Worm (Caenorhabditis elegans) whole organism, L3 larva: ENCODE measurements around the gene T28C6.5.

ENCODE experiments used
- R02D3.7 ChIP-seq: fragments of 150-350 bp; optimal IDR thresholded peaks from 2 replicates; lab custom pipeline; 2014; ENCODE audit warnings: missing biosample characterization, missing genetic modification characterization
- ZK546.5 ChIP-seq: sonication (generic microtip); optimal IDR thresholded peaks from 2 replicates; lab custom pipeline; 2017; ENCODE audit warnings: missing biosample characterization, missing genetic modification characterization
- aly-2 ChIP-seq: fragments of 150-350 bp; optimal IDR thresholded peaks from 2 replicates; lab custom pipeline; 2014; ENCODE audit warnings: missing biosample characterization, missing genetic modification characterization
- ama-1 ChIP-seq: fragments of 150-350 bp; optimal IDR thresholded peaks from 2 replicates; lab custom pipeline; 2018
- ceh-16 ChIP-seq: sonication (generic microtip); optimal IDR thresholded peaks from 2 replicates; lab custom pipeline; 2017; ENCODE audit warnings: missing biosample characterization, missing genetic modification characterization
- ceh-28 ChIP-seq: fragments of 150-350 bp; optimal IDR thresholded peaks from 2 replicates; lab custom pipeline; 2014; ENCODE audit warnings: missing biosample characterization, missing genetic modification reagents, missing genetic modification characterization
- ceh-9 ChIP-seq: sonication (generic microtip); optimal IDR thresholded peaks from 2 replicates; lab custom pipeline; 2018; ENCODE audit warnings: missing biosample characterization, missing genetic modification characterization
- daf-12 ChIP-seq: fragments of 150-350 bp; optimal IDR thresholded peaks from 2 replicates; lab custom pipeline; 2014; ENCODE audit warnings: missing biosample characterization, missing genetic modification reagents, missing genetic modification characterization
- egl-27 ChIP-seq: sonication (generic microtip); optimal IDR thresholded peaks from 4 replicates; lab custom pipeline; 2017; ENCODE audit warnings: missing biosample characterization, missing genetic modification reagents, missing genetic modification characterization
- egl-5 ChIP-seq: fragments of 150-350 bp; optimal IDR thresholded peaks from 2 replicates; lab custom pipeline; 2017; ENCODE audit warnings: missing biosample characterization, missing genetic modification reagents, missing genetic modification characterization, inconsistent platforms
- elt-1 ChIP-seq: fragments of 150-350 bp; optimal IDR thresholded peaks from 2 replicates; lab custom pipeline; 2014; ENCODE audit warnings: missing biosample characterization, missing genetic modification characterization
- elt-2 ChIP-seq: sonication (generic microtip); optimal IDR thresholded peaks from 2 replicates; lab custom pipeline; 2016; ENCODE audit warnings: missing genetic modification reagents, mild to moderate bottlenecking, missing genetic modification characterization, missing compliant biosample characterization
- elt-3 ChIP-seq, 3 experiments: fragments of 150-350 bp in 1 of 3; sonication (generic microtip) in 2 of 3; optimal IDR thresholded peaks; 2 replicates in 2 of 3; 4 replicates in 1 of 3; lab custom pipeline; 2014 to 2017; ENCODE audit warnings: missing biosample characterization in 3 of 3, missing genetic modification characterization in 3 of 3
- fkh-2 ChIP-seq: fragments of 150-350 bp; optimal IDR thresholded peaks from 2 replicates; lab custom pipeline; 2014; ENCODE audit warnings: missing biosample characterization, missing genetic modification reagents, missing genetic modification characterization
- fos-1 ChIP-seq: fragments of 150-350 bp; optimal IDR thresholded peaks from 2 replicates; lab custom pipeline; 2014; ENCODE audit warnings: missing biosample characterization, missing genetic modification characterization
- hmg-11 ChIP-seq: sonication (generic microtip); optimal IDR thresholded peaks from 2 replicates; lab custom pipeline; 2016; ENCODE audit warnings: missing genetic modification characterization, missing compliant biosample characterization
- jun-1 ChIP-seq: fragments of 150-350 bp; optimal IDR thresholded peaks from 2 replicates; lab custom pipeline; 2014; ENCODE audit warnings: missing biosample characterization, missing genetic modification reagents, missing genetic modification characterization
- lin-15B ChIP-seq: fragments of 150-350 bp; optimal IDR thresholded peaks from 2 replicates; lab custom pipeline; 2014; ENCODE audit warnings: missing biosample characterization, missing genetic modification characterization
- lin-39 ChIP-seq: fragments of 150-350 bp; optimal IDR thresholded peaks from 2 replicates; lab custom pipeline; 2018; ENCODE audit warnings: missing biosample characterization, missing genetic modification reagents, missing genetic modification characterization
- mdl-1 ChIP-seq: fragments of 150-350 bp; optimal IDR thresholded peaks from 2 replicates; lab custom pipeline; 2014; ENCODE audit warnings: missing biosample characterization, missing genetic modification characterization
- mml-1 ChIP-seq: fragments of 150-350 bp; sonication (generic microtip); optimal IDR thresholded peaks from 3 replicates; lab custom pipeline; 2014; ENCODE audit warnings: missing biosample characterization, missing genetic modification characterization
- nfya-1 ChIP-seq: sonication (generic microtip); optimal IDR thresholded peaks from 2 replicates; lab custom pipeline; 2017; ENCODE audit warnings: missing genetic modification characterization, mild to moderate bottlenecking, missing compliant biosample characterization, antibody characterized with exemption, moderate library complexity; ENCODE audit not compliant: insufficient read depth
- nhr-11 ChIP-seq: fragments of 150-350 bp; optimal IDR thresholded peaks from 2 replicates; lab custom pipeline; 2014; ENCODE audit warnings: missing biosample characterization, missing genetic modification characterization
- nhr-12 ChIP-seq: fragments of 150-350 bp; optimal IDR thresholded peaks from 2 replicates; lab custom pipeline; 2014; ENCODE audit warnings: missing biosample characterization, missing genetic modification characterization
- nhr-23 ChIP-seq: fragments of 150-350 bp; optimal IDR thresholded peaks from 2 replicates; lab custom pipeline; 2014; ENCODE audit warnings: missing biosample characterization, missing genetic modification reagents, missing genetic modification characterization
- nhr-25 ChIP-seq: sonication (generic microtip); optimal IDR thresholded peaks from 2 replicates; lab custom pipeline; 2017; ENCODE audit warnings: missing biosample characterization, missing genetic modification characterization
- nhr-28 ChIP-seq: fragments of 150-350 bp; optimal IDR thresholded peaks from 2 replicates; lab custom pipeline; 2014; ENCODE audit warnings: missing biosample characterization, missing genetic modification characterization
- nhr-43 ChIP-seq: sonication (generic microtip); optimal IDR thresholded peaks from 2 replicates; lab custom pipeline; 2016; ENCODE audit warnings: mild to moderate bottlenecking, missing genetic modification characterization, missing compliant biosample characterization; ENCODE audit not compliant: poor library complexity, severe bottlenecking
- nhr-67 ChIP-seq: fragments of 150-350 bp; optimal IDR thresholded peaks from 2 replicates; lab custom pipeline; 2014; ENCODE audit warnings: missing biosample characterization, missing genetic modification characterization
- nhr-76 ChIP-seq: fragments of 150-350 bp; sonication (generic microtip); optimal IDR thresholded peaks from 5 replicates; lab custom pipeline; 2014; ENCODE audit warnings: missing biosample characterization, missing genetic modification characterization
- pha-4 ChIP-seq: fragments of 150-350 bp; optimal IDR thresholded peaks from 2 replicates; lab custom pipeline; 2014; ENCODE audit warnings: missing biosample characterization, missing genetic modification reagents, missing genetic modification characterization
- sea-2 ChIP-seq: fragments of 150-350 bp; sonication (generic microtip); optimal IDR thresholded peaks from 4 replicates; lab custom pipeline; 2014; ENCODE audit warnings: missing biosample characterization, missing genetic modification reagents, missing genetic modification characterization
- skn-1 ChIP-seq: fragments of 150-350 bp; optimal IDR thresholded peaks from 2 replicates; lab custom pipeline; 2014; ENCODE audit warnings: missing biosample characterization, missing genetic modification characterization
- snpc-4 ChIP-seq: fragments of 150-350 bp; optimal IDR thresholded peaks from 2 replicates; lab custom pipeline; 2014; ENCODE audit warnings: missing biosample characterization, missing genetic modification characterization
- unc-62 ChIP-seq: fragments of 150-350 bp; sonication (generic microtip); optimal IDR thresholded peaks from 4 replicates; lab custom pipeline; 2014; ENCODE audit warnings: missing biosample characterization, missing genetic modification reagents, missing genetic modification characterization
- zag-1 ChIP-seq: fragments of 150-350 bp; optimal IDR thresholded peaks from 2 replicates; lab custom pipeline; 2014; ENCODE audit warnings: missing biosample characterization, missing genetic modification characterization
- ztf-11 ChIP-seq: fragments of 150-350 bp; optimal IDR thresholded peaks from 2 replicates; lab custom pipeline; 2014; ENCODE audit warnings: missing biosample characterization, missing genetic modification characterization

T28C6.5 gene

DNA sequence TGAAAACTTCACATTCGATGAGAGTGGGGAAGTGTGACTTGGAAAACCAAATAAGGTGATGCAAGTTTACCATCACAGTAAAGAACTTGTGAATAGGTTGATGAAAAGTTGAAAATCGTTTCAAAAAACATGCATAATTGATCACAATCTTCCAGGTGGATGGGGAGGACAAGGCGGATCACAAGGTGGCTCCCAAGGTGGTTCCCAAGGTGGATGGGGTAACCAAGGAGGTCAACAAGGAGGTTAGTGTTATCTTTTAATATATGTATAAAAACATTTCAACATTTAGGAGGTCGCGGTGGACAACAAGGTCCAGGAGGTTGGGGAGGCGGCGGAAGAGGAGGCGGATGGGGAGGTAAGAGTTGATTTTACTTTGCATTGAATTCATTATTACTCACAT lies 3.6 kb upstream of the T28C6.5 start, which contains the start of gene T28C6.10:
Gene T28C6.10, plus strand, starts transcription at position 301 of the 400 bp plus-strand sequence.
- TF ChIP-seq fkh-2: no peak
- no peak for TF ChIP-seq daf-12 (tag; lab: Kevin White, UChicago)

ce11 chrIV:8819471-8819870 lies 1.8 kb upstream of the T28C6.5 start:
- TF ChIP-seq ama-1 (lab: Kevin White, UChicago) (no peak), fkh-2 (no peak), unc-62 (no peak), nhr-28 (tag; lab: Kevin White, UChicago) (no peak), nfya-1 (tag; lab: Kevin White, UChicago) (no peak), fos-1 (tag; lab: Kevin White, UChicago) (no peak), nhr-25 (tag; lab: Kevin White, UChicago) (no peak), mdl-1 (tag; lab: Kevin White, UChicago) (no peak), lin-15B (tag; lab: Kevin White, UChicago) (no peak)
- TF ChIP-seq, all 47 proteins: peak for 0

DNA sequence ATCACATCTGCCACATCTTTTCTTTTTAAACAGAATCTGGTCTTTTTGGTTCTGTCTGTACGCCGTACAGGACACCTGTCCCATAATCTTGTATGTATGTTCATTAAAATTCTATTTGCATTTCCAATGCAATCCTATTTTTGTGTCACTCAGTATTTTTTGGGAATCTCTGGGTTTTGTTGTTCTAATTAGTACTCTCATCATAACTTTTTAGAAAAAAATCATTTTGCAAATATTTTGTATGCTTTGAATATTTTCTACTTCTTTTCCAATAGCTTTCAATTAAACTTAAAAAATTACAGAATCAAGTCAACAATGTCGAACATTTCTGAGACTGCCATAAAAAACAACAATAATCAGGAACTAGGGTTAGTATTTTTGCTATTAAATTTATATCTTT lies 1.2 kb upstream of the T28C6.5 start, which contains the start of gene T28C6.3:
Gene T28C6.3, plus strand, starts transcription at position 301 of the 400 bp plus-strand sequence.
- TF ChIP-seq lin-15B (tag; lab: Kevin White, UChicago) (no peak), ztf-11 (tag; lab: Kevin White, UChicago) (no peak), nhr-12 (no peak), lin-39 (tag; lab: Kevin White, UChicago) (no peak), sea-2 (GFP tag; lab: Kevin White, UChicago) (no peak)
- TF ChIP-seq, all 47 proteins: peak for 0

DNA sequence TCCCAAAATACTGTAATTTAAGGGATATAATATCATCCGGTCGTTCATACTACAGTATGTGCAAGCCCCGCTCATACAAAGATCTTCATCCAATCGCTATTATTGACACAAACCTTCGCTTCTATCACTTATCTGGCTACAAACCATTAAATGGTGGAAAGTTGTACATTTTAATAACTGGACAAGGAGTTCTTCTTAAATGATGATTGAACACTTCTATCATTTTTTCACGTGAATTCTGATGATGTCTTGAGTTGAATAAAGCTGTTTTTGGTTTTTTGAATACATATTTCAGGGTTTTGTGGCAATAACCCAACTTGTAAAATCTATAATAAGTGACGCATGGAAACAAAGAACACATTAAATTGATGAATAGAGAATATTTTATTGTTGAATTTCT lies 1.4 kb downstream of the T28C6.5 start:
- peak; percentile 23 for TF ChIP-seq ceh-28
- peak; percentile 0 for TF ChIP-seq nhr-23
- TF ChIP-seq ceh-9 (tag; lab: Kevin White, UChicago): no peak
- no peak for TF ChIP-seq egl-27 (tag; lab: Kevin White, UChicago)
- no peak for TF ChIP-seq hmg-11 (tag; lab: Kevin White, UChicago)
- peak in 1 of 3 experiments; percentile 64 for TF ChIP-seq elt-3 (tag; optimal IDR thresholded peaks at IDR 0.05; lab: Kevin White, UChicago)
- TF ChIP-seq nfya-1 (tag; lab: Kevin White, UChicago): peak; percentile 20
- TF ChIP-seq ZK546.5 (tag; lab: Kevin White, UChicago): no peak
- no peak for TF ChIP-seq nhr-11 (tag; lab: Kevin White, UChicago)
- TF ChIP-seq unc-62: no peak
- TF ChIP-seq lin-39 (tag; lab: Kevin White, UChicago): no peak
- TF ChIP-seq mdl-1 (tag; lab: Kevin White, UChicago): no peak
- no peak for TF ChIP-seq mml-1 (tag; lab: Kevin White, UChicago)
- peak; percentile 1 for TF ChIP-seq elt-1
- peak; percentile 63 for TF ChIP-seq nhr-43 (tag; lab: Kevin White, UChicago)
- peak; percentile 45 for TF ChIP-seq R02D3.7
- TF ChIP-seq nhr-25 (tag; lab: Kevin White, UChicago): peak; percentile 79
- no peak for TF ChIP-seq pha-4

ce11 chrIV:8824145-8824833 lies 3.0 kb downstream of the T28C6.5 start, which contains the start of the genes col-117 and col-3:
Gene col-117, minus strand, starts transcription at chrIV:8824195.
Gene col-3, plus strand, starts transcription at chrIV:8824783.
- TF ChIP-seq nhr-23 (peak; percentile 29), snpc-4 (no peak), nhr-43 (tag; lab: Kevin White, UChicago) (peak; percentile 16), nhr-11 (tag; lab: Kevin White, UChicago) (no peak), unc-62 (no peak), nhr-76 (tag; lab: Kevin White, UChicago) (no peak), elt-3 (tag; optimal IDR thresholded peaks at IDR 0.05; lab: Kevin White, UChicago) (no peak), elt-2 (tag; lab: Kevin White, UChicago) (no peak), fkh-2 (no peak), nhr-67 (no peak), aly-2 (tag; lab: Kevin White, UChicago) (no peak), egl-5 (tag; lab: Kevin White, UChicago) (no peak), hmg-11 (tag; lab: Kevin White, UChicago) (no peak), skn-1 (no peak), nhr-25 (tag; lab: Kevin White, UChicago) (peak; percentile 86), lin-39 (tag; lab: Kevin White, UChicago) (no peak), ceh-9 (tag; lab: Kevin White, UChicago) (no peak), zag-1 (tag; lab: Kevin White, UChicago) (no peak), jun-1 (tag; lab: Kevin White, UChicago) (no peak), pha-4 (no peak), ztf-11 (tag; lab: Kevin White, UChicago) (no peak), ama-1 (lab: Kevin White, UChicago) (no peak), elt-1 (peak; percentile 83), ceh-16 (tag; lab: Kevin White, UChicago) (no peak), mdl-1 (tag; lab: Kevin White, UChicago) (no peak), fos-1 (tag; lab: Kevin White, UChicago) (no peak)
